Worm (Caenorhabditis elegans) whole organism, young adult: ENCODE data around the gene vrp-1.
A peak's percentile ranks its signal among the peaks of the same experiment; 100 is the strongest.
"Not testable (repeated sequence)": the region's sequence is repeated elsewhere in the genome, so short reads cannot be mapped to it uniquely, and the experiment has no call there.

Experiments
- B0035.1 ChIP-seq: sonication (generic microtip); optimal IDR thresholded peaks from 2 replicates; lab custom pipeline; 2016; ENCODE audit warnings: missing genetic modification characterization, mild to moderate bottlenecking, missing compliant biosample characterization, missing genotype, missing genetic modification reagents
- C06A6.2 ChIP-seq: fragments of 200-800 bp; sonication (Bioruptor generic); conservative IDR thresholded peaks from 2 replicates; pipeline ENCODE4 v1.3.6; 2022; ENCODE audit warnings: missing genetic modification characterization, missing compliant biosample characterization
- K12H6.12 ChIP-seq: fragments of 200-800 bp; sonication (Bioruptor generic); optimal IDR thresholded peaks from 2 replicates; lab custom pipeline; 2018; ENCODE audit warnings: mild to moderate bottlenecking, missing genetic modification characterization, missing compliant biosample characterization
- Y56A3A.18 ChIP-seq: fragments of 200-800 bp; sonication (Bioruptor generic); IDR thresholded peaks from 2 replicates; pipeline ENCODE4 v1.3.6; 2022; ENCODE audit warnings: missing genetic modification reagents, missing genetic modification characterization, missing compliant biosample characterization
- Y95B8A.8 ChIP-seq: fragments of 200-800 bp; sonication (Bioruptor generic); IDR thresholded peaks from 2 replicates; pipeline ENCODE4 v1.3.6; 2022; ENCODE audit warnings: missing genetic modification reagents, missing genetic modification characterization, missing compliant biosample characterization
- ZK185.1 ChIP-seq: sonication (generic microtip); optimal IDR thresholded peaks from 2 replicates; lab custom pipeline; 2016; ENCODE audit warnings: mild to moderate bottlenecking, missing genetic modification characterization, missing compliant biosample characterization; ENCODE audit not compliant: poor library complexity, severe bottlenecking
- aptf-2 ChIP-seq: fragments of 200-800 bp; sonication (Bioruptor generic); conservative IDR thresholded peaks from 2 replicates; pipeline ENCODE4 v1.3.6; 2022; ENCODE audit warnings: missing genetic modification reagents, missing genetic modification characterization, missing compliant biosample characterization
- aptf-3 ChIP-seq: fragments of 200-800 bp; sonication (Bioruptor generic); IDR thresholded peaks from 2 replicates; pipeline ENCODE4 v1.3.6; 2022; ENCODE audit warnings: missing genetic modification characterization, missing compliant biosample characterization
- attf-5 ChIP-seq: fragments of 200-800 bp; sonication (Bioruptor generic); optimal IDR thresholded peaks from 2 replicates; lab custom pipeline; 2018; ENCODE audit warnings: mild to moderate bottlenecking, missing genetic modification characterization, missing compliant biosample characterization
- attf-6 ChIP-seq: fragments of 200-800 bp; sonication (Bioruptor generic); IDR thresholded peaks from 2 replicates; pipeline ENCODE4 v1.3.6; 2022; ENCODE audit warnings: missing genetic modification reagents, missing genetic modification characterization, missing compliant biosample characterization
- ccch-3 ChIP-seq: fragments of 200-800 bp; sonication (Bioruptor generic); optimal IDR thresholded peaks from 2 replicates; lab custom pipeline; 2018; ENCODE audit warnings: mild to moderate bottlenecking, missing genetic modification characterization, missing compliant biosample characterization
- cebp-1 ChIP-seq, 2 experiments: fragments of 200-800 bp in 1 of 2; sonication (Bioruptor generic) in 1 of 2; sonication (generic microtip) in 1 of 2; IDR thresholded peaks in 1 of 2; optimal IDR thresholded peaks in 1 of 2; 2 replicates each; pipeline versions ENCODE4 v1.3.6 to Lab custom; 2017 to 2022; ENCODE audit warnings: missing compliant biosample characterization in 2 of 2, missing genetic modification characterization in 2 of 2, mild to moderate bottlenecking in 1 of 2, missing genetic modification reagents in 1 of 2, moderate library complexity in 1 of 2
- ceh-100 ChIP-seq: fragments of 200-800 bp; sonication (Bioruptor generic); IDR thresholded peaks from 2 replicates; pipeline ENCODE4 v1.3.6; 2022; ENCODE audit warnings: missing genetic modification reagents, missing genetic modification characterization, missing compliant biosample characterization
- ceh-27 ChIP-seq: fragments of 200-800 bp; sonication (Bioruptor generic); optimal IDR thresholded peaks from 2 replicates; lab custom pipeline; 2018; ENCODE audit warnings: mild to moderate bottlenecking, missing genetic modification characterization, moderate library complexity, missing compliant biosample characterization
- ceh-40 ChIP-seq: fragments of 200-800 bp; sonication (Bioruptor generic); IDR thresholded peaks from 2 replicates; pipeline ENCODE4 v1.3.6; 2022; ENCODE audit warnings: missing genetic modification characterization, missing compliant biosample characterization
- chd-7 ChIP-seq: sonication (generic microtip); optimal IDR thresholded peaks from 2 replicates; lab custom pipeline; 2016; ENCODE audit warnings: mild to moderate bottlenecking, missing genetic modification characterization, moderate library complexity, missing compliant biosample characterization
- dpff-1 ChIP-seq: sonication (generic microtip); optimal IDR thresholded peaks from 2 replicates; lab custom pipeline; 2017; ENCODE audit warnings: mild to moderate bottlenecking, missing genetic modification characterization, missing compliant biosample characterization
- efl-1 ChIP-seq: fragments of 150-350 bp; optimal IDR thresholded peaks from 2 replicates; lab custom pipeline; 2014; ENCODE audit warnings: missing biosample characterization, missing genetic modification reagents, missing genetic modification characterization
- egl-18 ChIP-seq: fragments of 200-800 bp; sonication (Bioruptor generic); IDR thresholded peaks from 2 replicates; pipeline ENCODE4 v1.3.6; 2022; ENCODE audit warnings: missing genetic modification reagents, missing genetic modification characterization, missing compliant biosample characterization
- ets-4 ChIP-seq: fragments of 200-800 bp; sonication (Bioruptor generic); optimal IDR thresholded peaks from 2 replicates; lab custom pipeline; 2018; ENCODE audit warnings: mild to moderate bottlenecking, missing genetic modification characterization, missing compliant biosample characterization
- hsf-1 ChIP-seq: fragments of 200-800 bp; sonication (Bioruptor generic); IDR thresholded peaks from 2 replicates; pipeline ENCODE4 v1.3.6; 2022; ENCODE audit warnings: missing genetic modification reagents, missing genetic modification characterization, missing compliant biosample characterization
- lag-1 ChIP-seq: fragments of 200-800 bp; sonication (Bioruptor generic); IDR thresholded peaks from 2 replicates; pipeline ENCODE4 v1.3.6; 2022; ENCODE audit warnings: missing genetic modification reagents, missing genetic modification characterization, missing compliant biosample characterization
- let-607 ChIP-seq, 2 experiments: fragments of 200-800 bp in 1 of 2; sonication (Bioruptor generic) in 1 of 2; sonication (generic microtip) in 1 of 2; optimal IDR thresholded peaks; 2 replicates each; lab custom pipeline; 2016 to 2018; ENCODE audit warnings: mild to moderate bottlenecking in 2 of 2, missing compliant biosample characterization in 2 of 2, missing genetic modification characterization in 2 of 2, moderate library complexity in 2 of 2, missing genotype in 1 of 2
- lin-26 ChIP-seq: fragments of 200-800 bp; sonication (Bioruptor generic); IDR thresholded peaks from 2 replicates; pipeline ENCODE4 v1.3.6; 2022; ENCODE audit warnings: missing genetic modification reagents, missing genetic modification characterization, missing compliant biosample characterization
- lsl-1 ChIP-seq: fragments of 200-800 bp; sonication (Bioruptor generic); optimal IDR thresholded peaks from 2 replicates; lab custom pipeline; 2018; ENCODE audit warnings: mild to moderate bottlenecking, missing genetic modification characterization, moderate library complexity, missing compliant biosample characterization
- madf-3 ChIP-seq: fragments of 200-800 bp; sonication (Bioruptor generic); IDR thresholded peaks from 2 replicates; pipeline ENCODE4 v1.3.6; 2022; ENCODE audit warnings: missing genetic modification reagents, missing genetic modification characterization, missing compliant biosample characterization
- mxl-1 ChIP-seq: sonication (generic microtip); optimal IDR thresholded peaks from 2 replicates; lab custom pipeline; 2016; ENCODE audit warnings: missing genetic modification characterization, missing compliant biosample characterization
- nfya-2 ChIP-seq: fragments of 200-800 bp; sonication (Bioruptor generic); IDR thresholded peaks from 2 replicates; pipeline ENCODE4 v1.3.6; 2022; ENCODE audit warnings: missing genetic modification reagents, missing genetic modification characterization, missing compliant biosample characterization
- nhr-27 ChIP-seq: fragments of 200-800 bp; sonication (Bioruptor generic); optimal IDR thresholded peaks from 2 replicates; lab custom pipeline; 2018; ENCODE audit warnings: mild to moderate bottlenecking, missing genetic modification characterization, moderate library complexity, missing compliant biosample characterization
- nhr-90 ChIP-seq: sonication (generic microtip); optimal IDR thresholded peaks from 2 replicates; lab custom pipeline; 2016; ENCODE audit warnings: missing genotype, mild to moderate bottlenecking, missing genetic modification characterization, missing compliant biosample characterization
- rcor-1 ChIP-seq: fragments of 200-800 bp; sonication (Bioruptor generic); IDR thresholded peaks from 2 replicates; pipeline ENCODE4 v1.3.6; 2022; ENCODE audit warnings: missing genetic modification reagents, missing genetic modification characterization, missing compliant biosample characterization
- snpc-1.3 ChIP-seq: sonication (generic microtip); optimal IDR thresholded peaks from 2 replicates; lab custom pipeline; 2017; ENCODE audit warnings: missing genetic modification characterization, mild to moderate bottlenecking, missing compliant biosample characterization, antibody characterized with exemption, moderate library complexity, missing genotype, missing genetic modification reagents; ENCODE audit not compliant: insufficient read depth
- snpc-4 ChIP-seq, 5 experiments: fragments of 150-350 bp in 1 of 5; sonication (generic microtip) in 4 of 5; optimal IDR thresholded peaks; 2 replicates each; lab custom pipeline; 2014 to 2018; ENCODE audit warnings: missing genetic modification characterization in 5 of 5, missing biosample characterization in 3 of 5, antibody characterized with exemption in 2 of 5, mild to moderate bottlenecking in 2 of 5, missing compliant biosample characterization in 2 of 5, missing genotype in 2 of 5, moderate library complexity in 2 of 5, missing genetic modification reagents in 1 of 5
- unc-62 ChIP-seq: fragments of 150-350 bp; optimal IDR thresholded peaks from 2 replicates; lab custom pipeline; 2014; ENCODE audit warnings: missing biosample characterization, missing genetic modification reagents, missing genetic modification characterization
- zim-3 ChIP-seq: sonication (generic microtip); optimal IDR thresholded peaks from 2 replicates; lab custom pipeline; 2017; ENCODE audit warnings: mild to moderate bottlenecking, missing genetic modification characterization, moderate library complexity, missing compliant biosample characterization
- ztf-6 ChIP-seq: fragments of 200-800 bp; sonication (Bioruptor generic); IDR thresholded peaks from 2 replicates; pipeline ENCODE4 v1.3.6; 2022; ENCODE audit warnings: missing genetic modification reagents, missing genetic modification characterization, missing compliant biosample characterization

vrp-1 gene

DNA sequence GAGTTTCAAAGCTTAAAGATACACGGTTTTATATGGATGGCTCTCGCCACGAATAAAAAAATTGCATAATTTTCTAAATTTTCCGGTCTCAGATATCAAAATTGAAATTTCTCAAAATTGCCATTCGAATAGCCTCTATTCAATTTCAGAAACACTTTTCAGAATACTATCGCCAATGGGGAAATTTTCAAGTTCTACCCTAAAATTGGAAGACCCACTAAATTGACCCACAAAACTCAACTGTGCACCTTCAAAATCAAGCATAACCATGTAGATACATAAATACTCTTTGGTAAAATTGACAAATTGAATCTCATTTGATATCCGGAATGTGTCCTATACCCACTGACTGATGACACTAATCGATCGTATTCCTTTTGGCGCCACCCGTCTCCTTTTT, 3.8 kb downstream of the vrp-1 start:
- TF ChIP-seq aptf-3 (GFP tag; lab: Robert Waterston, UW) (no peak), aptf-2 (GFP tag; lab: Robert Waterston, UW) (no peak), attf-5 (GFP tag; lab: Kevin White, UChicago) (no peak), C06A6.2 (no peak), snpc-1.3 (tag; lab: Kevin White, UChicago) (no peak), ZK185.1 (tag; lab: Kevin White, UChicago) (no peak), ztf-6 (GFP tag; lab: Robert Waterston, UW) (no peak), snpc-4 (GFP tag; optimal IDR thresholded peaks at IDR 0.05; lab: Kevin White, UChicago) (no peak), snpc-4 (tag; optimal IDR thresholded peaks at IDR 0.05; lab: Kevin White, UChicago) (no peak)
- TF ChIP-seq, all 124 proteins: peak for 0

DNA sequence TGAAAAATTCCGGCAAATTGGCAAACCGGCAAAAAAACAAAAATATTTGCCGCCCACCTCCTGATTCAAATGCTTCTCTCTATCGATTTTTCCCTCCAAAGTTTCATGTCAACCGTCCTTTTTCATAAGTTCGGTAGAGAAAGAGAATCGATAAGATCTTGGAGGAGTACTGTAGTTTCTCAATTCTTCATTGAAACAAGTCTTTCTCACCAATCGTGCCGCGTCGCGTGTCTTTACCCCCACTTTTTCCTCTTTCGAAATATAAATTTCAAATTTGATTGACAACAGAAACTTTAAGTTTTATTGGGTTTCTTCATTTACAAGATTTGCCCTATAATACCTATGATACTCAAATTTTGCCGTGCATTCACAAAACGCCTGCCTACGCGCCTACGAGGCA, 6.2 kb downstream of the vrp-1 start:
- TF ChIP-seq B0035.1 (tag; lab: Kevin White, UChicago) (no peak), cebp-1 (GFP tag; IDR thresholded peaks at IDR 0.05; lab: Robert Waterston, UW) (no peak), cebp-1 (tag; optimal IDR thresholded peaks at IDR 0.05; lab: Kevin White, UChicago) (no peak), ccch-3 (GFP tag; lab: Kevin White, UChicago) (no peak), attf-6 (GFP tag; lab: Robert Waterston, UW) (no peak), ceh-27 (no peak), ets-4 (GFP tag; lab: Kevin White, UChicago) (no peak), lsl-1 (no peak)

DNA sequence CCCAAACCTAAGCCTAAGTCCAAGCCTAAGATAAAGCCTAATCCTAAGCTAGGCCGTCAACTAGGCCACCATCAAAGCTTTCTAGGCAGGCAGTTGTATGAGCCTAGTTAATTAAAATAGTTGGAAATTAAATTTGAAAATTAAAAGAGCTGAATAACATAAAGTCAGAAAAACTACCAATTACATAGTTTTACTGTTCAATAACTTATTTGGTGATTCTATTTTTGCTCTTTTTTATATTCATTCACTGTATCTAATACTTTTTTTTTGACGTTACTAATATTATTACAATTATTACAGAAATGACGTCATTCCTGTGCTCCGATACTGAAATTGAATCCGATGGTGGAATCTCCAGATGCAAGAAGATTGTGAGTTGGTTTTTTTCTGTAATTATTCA, 7.1 kb downstream of the vrp-1 start, which contains the start of gene lin-22:
Gene lin-22 (plus strand): TSS at position 301 of the 400 bp plus-strand sequence.
- no peak for TF ChIP-seq attf-5 (GFP tag; lab: Kevin White, UChicago)
- no peak for TF ChIP-seq let-607 (tag; optimal IDR thresholded peaks at IDR 0.05; lab: Kevin White, UChicago)
- TF ChIP-seq nhr-90 (tag; lab: Kevin White, UChicago): no peak
- no peak for TF ChIP-seq ZK185.1 (tag; lab: Kevin White, UChicago)
- no peak for TF ChIP-seq Y56A3A.18 (GFP tag; lab: Robert Waterston, UW)
- TF ChIP-seq chd-7 (tag; lab: Kevin White, UChicago): no peak
- TF ChIP-seq mxl-1 (tag; lab: Kevin White, UChicago): no peak
- TF ChIP-seq B0035.1 (tag; lab: Kevin White, UChicago): no peak
- TF ChIP-seq rcor-1 (GFP tag; lab: Robert Waterston, UW): no peak
- TF ChIP-seq lin-26 (GFP tag; lab: Robert Waterston, UW): no peak
- TF ChIP-seq madf-3 (GFP tag; lab: Robert Waterston, UW): no peak
- TF ChIP-seq K12H6.12 (tag; lab: Kevin White, UChicago): no peak
- no peak for TF ChIP-seq dpff-1 (tag; lab: Kevin White, UChicago)
- TF ChIP-seq ceh-100 (GFP tag; lab: Robert Waterston, UW): no peak
- no peak for TF ChIP-seq nhr-27 (tag; lab: Kevin White, UChicago)
- TF ChIP-seq, all 124 proteins: peak for 0

DNA sequence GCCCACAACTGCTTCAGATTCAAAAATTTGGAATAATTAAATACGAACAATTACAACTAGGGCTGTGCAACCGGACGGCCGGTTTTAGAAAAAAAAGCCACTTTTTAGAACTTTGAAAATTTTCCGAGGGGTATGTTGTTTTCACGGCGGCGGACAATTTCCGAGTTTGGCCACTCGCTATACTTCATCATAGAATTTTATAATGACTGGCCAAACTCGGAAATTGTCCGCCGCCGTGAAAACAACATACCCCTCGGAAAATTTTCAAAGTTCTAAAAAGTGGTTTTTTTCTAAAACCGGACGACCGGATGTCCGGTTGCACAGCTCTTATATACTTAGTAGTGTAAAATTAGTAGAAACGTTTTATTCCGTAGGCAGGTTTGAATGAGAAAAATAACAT, 8.9 kb downstream of the vrp-1 start:
- TF ChIP-seq snpc-4 (GFP tag; optimal IDR thresholded peaks at IDR 0.05; lab: Kevin White, UChicago): not testable (repeated sequence)
- peak in 2 of 4 experiments; percentile 61 to 82 for TF ChIP-seq snpc-4 (tag; optimal IDR thresholded peaks at IDR 0.05; lab: Kevin White, UChicago)

ce11 chrIV:3025874-3026609, 13.7 kb downstream of the vrp-1 start:
- no peak for TF ChIP-seq ccch-3 (GFP tag; lab: Kevin White, UChicago)
- no peak for TF ChIP-seq lsl-1
- no peak for TF ChIP-seq ceh-100 (GFP tag; lab: Robert Waterston, UW)
- TF ChIP-seq efl-1 (GFP tag; lab: Kevin White, UChicago): no peak
- no peak for TF ChIP-seq hsf-1
- TF ChIP-seq Y95B8A.8 (GFP tag; lab: Robert Waterston, UW): no peak
- TF ChIP-seq lag-1 (GFP tag; lab: Robert Waterston, UW): no peak
- TF ChIP-seq zim-3: no peak
- no peak for TF ChIP-seq nfya-2 (GFP tag; lab: Robert Waterston, UW)
- TF ChIP-seq snpc-1.3 (tag; lab: Kevin White, UChicago): no peak
- TF ChIP-seq ceh-40: no peak
- TF ChIP-seq unc-62 (GFP tag; lab: Kevin White, UChicago): no peak
- no peak for TF ChIP-seq egl-18 (GFP tag; lab: Robert Waterston, UW)
- TF ChIP-seq, all 124 proteins: peak for 0
